Worm (Caenorhabditis elegans) whole organism, young adult: ENCODE data around the gene ari-2.
A peak's percentile ranks its signal among the peaks of the same experiment; 100 is the strongest.

ENCODE experiments used
- C17E4.6 ChIP-seq: fragments of 200-800 bp; sonication (Bioruptor generic); IDR thresholded peaks from 2 replicates; pipeline ENCODE4 v1.3.6; 2022; ENCODE audit warnings: missing genetic modification reagents, missing genetic modification characterization, missing compliant biosample characterization
- F23B12.7 ChIP-seq: sonication (generic microtip); optimal IDR thresholded peaks from 2 replicates; lab custom pipeline; 2017; ENCODE audit warnings: missing genetic modification characterization, mild to moderate bottlenecking, missing compliant biosample characterization, antibody characterized with exemption, moderate library complexity; ENCODE audit not compliant: insufficient read depth
- F33H1.4 ChIP-seq: fragments of 200-800 bp; sonication (Bioruptor generic); IDR thresholded peaks from 2 replicates; pipeline ENCODE4 v1.3.6; 2022; ENCODE audit warnings: missing genetic modification reagents, missing genetic modification characterization, missing compliant biosample characterization
- F49E8.2 ChIP-seq: sonication (generic microtip); optimal IDR thresholded peaks from 3 replicates; lab custom pipeline; 2017; ENCODE audit warnings: missing genetic modification characterization, mild to moderate bottlenecking, missing compliant biosample characterization, antibody characterized with exemption, moderate library complexity; ENCODE audit not compliant: insufficient read depth
- F57C9.4 ChIP-seq: sonication (generic microtip); optimal IDR thresholded peaks from 2 replicates; lab custom pipeline; 2017; ENCODE audit warnings: mild to moderate bottlenecking, missing genetic modification characterization, missing compliant biosample characterization
- K11D2.4 ChIP-seq: fragments of 200-800 bp; sonication (Bioruptor generic); IDR thresholded peaks from 2 replicates; pipeline ENCODE4 v1.3.6; 2022; ENCODE audit warnings: missing genetic modification reagents, missing genetic modification characterization, missing compliant biosample characterization
- ZK185.1 ChIP-seq: sonication (generic microtip); optimal IDR thresholded peaks from 2 replicates; lab custom pipeline; 2016; ENCODE audit warnings: mild to moderate bottlenecking, missing genetic modification characterization, missing compliant biosample characterization; ENCODE audit not compliant: poor library complexity, severe bottlenecking
- ama-1 ChIP-seq, 3 experiments: fragments of 150-350 bp in 1 of 3; sonication (generic microtip) in 2 of 3; optimal IDR thresholded peaks; 2 replicates each; lab custom pipeline; 2014 to 2018; ENCODE audit warnings: missing biosample characterization in 2 of 3, missing genetic modification characterization in 2 of 3, missing genetic modification reagents in 2 of 3
- attf-3 ChIP-seq: fragments of 200-800 bp; sonication (Bioruptor generic); conservative IDR thresholded peaks from 2 replicates; pipeline ENCODE4 v1.3.6; 2022; ENCODE audit warnings: missing genetic modification reagents, missing genetic modification characterization, missing compliant biosample characterization
- attf-6 ChIP-seq: fragments of 200-800 bp; sonication (Bioruptor generic); IDR thresholded peaks from 2 replicates; pipeline ENCODE4 v1.3.6; 2022; ENCODE audit warnings: missing genetic modification reagents, missing genetic modification characterization, missing compliant biosample characterization
- bed-2 ChIP-seq: fragments of 200-800 bp; sonication (Bioruptor generic); IDR thresholded peaks from 2 replicates; pipeline ENCODE4 v1.3.6; 2022; ENCODE audit warnings: missing genetic modification reagents, missing genetic modification characterization, missing compliant biosample characterization
- cebp-1 ChIP-seq, 2 experiments: fragments of 200-800 bp in 1 of 2; sonication (Bioruptor generic) in 1 of 2; sonication (generic microtip) in 1 of 2; IDR thresholded peaks in 1 of 2; optimal IDR thresholded peaks in 1 of 2; 2 replicates each; pipeline versions ENCODE4 v1.3.6 to Lab custom; 2017 to 2022; ENCODE audit warnings: missing compliant biosample characterization in 2 of 2, missing genetic modification characterization in 2 of 2, mild to moderate bottlenecking in 1 of 2, missing genetic modification reagents in 1 of 2, moderate library complexity in 1 of 2
- ceh-27 ChIP-seq: fragments of 200-800 bp; sonication (Bioruptor generic); optimal IDR thresholded peaks from 2 replicates; lab custom pipeline; 2018; ENCODE audit warnings: mild to moderate bottlenecking, missing genetic modification characterization, moderate library complexity, missing compliant biosample characterization
- ceh-91 ChIP-seq: fragments of 200-800 bp; sonication (Bioruptor generic); IDR thresholded peaks from 2 replicates; pipeline ENCODE4 v1.3.6; 2022; ENCODE audit warnings: missing genetic modification reagents, missing genetic modification characterization, missing compliant biosample characterization
- dox-1 ChIP-seq: fragments of 200-800 bp; sonication (Bioruptor generic); IDR thresholded peaks from 2 replicates; pipeline ENCODE4 v1.3.6; 2022; ENCODE audit warnings: missing genetic modification reagents, missing genetic modification characterization, missing compliant biosample characterization
- dpff-1 ChIP-seq: sonication (generic microtip); optimal IDR thresholded peaks from 2 replicates; lab custom pipeline; 2017; ENCODE audit warnings: mild to moderate bottlenecking, missing genetic modification characterization, missing compliant biosample characterization
- efl-1 ChIP-seq: fragments of 150-350 bp; optimal IDR thresholded peaks from 2 replicates; lab custom pipeline; 2014; ENCODE audit warnings: missing biosample characterization, missing genetic modification reagents, missing genetic modification characterization
- ekl-4 ChIP-seq: fragments of 200-800 bp; sonication (Bioruptor generic); IDR thresholded peaks from 2 replicates; pipeline ENCODE4 v1.3.6; 2022; ENCODE audit warnings: missing genetic modification reagents, missing genetic modification characterization, missing compliant biosample characterization
- hlh-12 ChIP-seq: sonication (generic microtip); optimal IDR thresholded peaks from 2 replicates; lab custom pipeline; 2016; ENCODE audit warnings: missing genetic modification characterization, missing compliant biosample characterization
- hlh-26 ChIP-seq: fragments of 200-800 bp; sonication (Bioruptor generic); conservative IDR thresholded peaks from 2 replicates; pipeline ENCODE4 v1.3.6; 2022; ENCODE audit warnings: missing genetic modification reagents, missing genetic modification characterization, missing compliant biosample characterization
- hmg-1.2 ChIP-seq: fragments of 200-800 bp; sonication (Bioruptor generic); IDR thresholded peaks from 2 replicates; pipeline ENCODE4 v1.3.6; 2022; ENCODE audit warnings: missing genetic modification reagents, missing genetic modification characterization, missing compliant biosample characterization
- hrde-1 ChIP-seq: sonication (generic microtip); optimal IDR thresholded peaks from 2 replicates; lab custom pipeline; 2016; ENCODE audit warnings: missing genetic modification characterization, mild to moderate bottlenecking, missing compliant biosample characterization, moderate library complexity, missing genotype, missing genetic modification reagents, borderline replicate concordance
- hsf-1 ChIP-seq: fragments of 200-800 bp; sonication (Bioruptor generic); IDR thresholded peaks from 2 replicates; pipeline ENCODE4 v1.3.6; 2022; ENCODE audit warnings: missing genetic modification reagents, missing genetic modification characterization, missing compliant biosample characterization
- let-526 ChIP-seq: fragments of 200-800 bp; sonication (Bioruptor generic); IDR thresholded peaks from 2 replicates; pipeline ENCODE4 v1.3.6; 2022; ENCODE audit warnings: missing genetic modification reagents, missing genetic modification characterization, missing compliant biosample characterization
- lin-26 ChIP-seq: fragments of 200-800 bp; sonication (Bioruptor generic); IDR thresholded peaks from 2 replicates; pipeline ENCODE4 v1.3.6; 2022; ENCODE audit warnings: missing genetic modification reagents, missing genetic modification characterization, missing compliant biosample characterization
- lin-54 ChIP-seq: fragments of 200-800 bp; sonication (Bioruptor generic); optimal IDR thresholded peaks from 2 replicates; lab custom pipeline; 2018; ENCODE audit warnings: mild to moderate bottlenecking, missing genetic modification characterization, missing compliant biosample characterization
- madf-3 ChIP-seq: fragments of 200-800 bp; sonication (Bioruptor generic); IDR thresholded peaks from 2 replicates; pipeline ENCODE4 v1.3.6; 2022; ENCODE audit warnings: missing genetic modification reagents, missing genetic modification characterization, missing compliant biosample characterization
- madf-6 ChIP-seq: fragments of 200-800 bp; sonication (Bioruptor generic); IDR thresholded peaks from 2 replicates; pipeline ENCODE4 v1.3.6; 2022; ENCODE audit warnings: missing genetic modification reagents, missing genetic modification characterization, missing compliant biosample characterization
- nhr-27 ChIP-seq: fragments of 200-800 bp; sonication (Bioruptor generic); optimal IDR thresholded peaks from 2 replicates; lab custom pipeline; 2018; ENCODE audit warnings: mild to moderate bottlenecking, missing genetic modification characterization, moderate library complexity, missing compliant biosample characterization
- rec-8 ChIP-seq, 2 experiments: sonication (generic microtip); optimal IDR thresholded peaks; 2 replicates each; lab custom pipeline; 2016; ENCODE audit warnings: mild to moderate bottlenecking in 2 of 2, missing genetic modification characterization in 2 of 2, missing genetic modification reagents in 2 of 2, missing genotype in 2 of 2, missing biosample characterization in 1 of 2, missing compliant biosample characterization in 1 of 2, moderate library complexity in 1 of 2
- repo-1 ChIP-seq: sonication (generic microtip); optimal IDR thresholded peaks from 2 replicates; lab custom pipeline; 2017; ENCODE audit warnings: mild to moderate bottlenecking, missing genetic modification characterization, missing compliant biosample characterization
- snpc-1.1 ChIP-seq: sonication (generic microtip); optimal IDR thresholded peaks from 2 replicates; lab custom pipeline; 2017; ENCODE audit warnings: missing genetic modification characterization, mild to moderate bottlenecking, missing compliant biosample characterization, antibody characterized with exemption, moderate library complexity, missing genotype, missing genetic modification reagents; ENCODE audit not compliant: insufficient read depth
- snpc-1.3 ChIP-seq: sonication (generic microtip); optimal IDR thresholded peaks from 2 replicates; lab custom pipeline; 2017; ENCODE audit warnings: missing genetic modification characterization, mild to moderate bottlenecking, missing compliant biosample characterization, antibody characterized with exemption, moderate library complexity, missing genotype, missing genetic modification reagents; ENCODE audit not compliant: insufficient read depth
- snpc-4 ChIP-seq, 5 experiments: fragments of 150-350 bp in 1 of 5; sonication (generic microtip) in 4 of 5; optimal IDR thresholded peaks; 2 replicates each; lab custom pipeline; 2014 to 2018; ENCODE audit warnings: missing genetic modification characterization in 5 of 5, missing biosample characterization in 3 of 5, antibody characterized with exemption in 2 of 5, mild to moderate bottlenecking in 2 of 5, missing compliant biosample characterization in 2 of 5, missing genotype in 2 of 5, moderate library complexity in 2 of 5, missing genetic modification reagents in 1 of 5
- tbp1 ChIP-seq: fragments of 200-800 bp; sonication (Bioruptor generic); optimal IDR thresholded peaks from 2 replicates; lab custom pipeline; 2018; ENCODE audit warnings: mild to moderate bottlenecking, missing genetic modification characterization, missing compliant biosample characterization
- ztf-18 ChIP-seq: sonication (generic microtip); optimal IDR thresholded peaks from 2 replicates; lab custom pipeline; 2016; ENCODE audit warnings: missing genotype, mild to moderate bottlenecking, missing genetic modification characterization, missing compliant biosample characterization
- ztf-28 ChIP-seq: fragments of 200-800 bp; sonication (Bioruptor generic); IDR thresholded peaks from 2 replicates; pipeline ENCODE4 v1.3.6; 2022; ENCODE audit warnings: missing genetic modification reagents, missing genetic modification characterization, missing compliant biosample characterization

Gene ari-2

ce11 chrIV:5535780-5536179 is 15.2 kb upstream of the ari-2 start:
- 0 out of 2 replicates have a peak, but pooled peaks have one; percentile 13 for TF ChIP-seq hmg-1.2 (GFP tag; lab: Robert Waterston, UW)
- no peak for TF ChIP-seq ztf-28 (GFP tag; lab: Robert Waterston, UW)

- no peak for TF ChIP-seq snpc-4 (GFP tag; optimal IDR thresholded peaks at IDR 0.05; lab: Kevin White, UChicago)
- peak in 2 of 4 experiments; percentile 7 to 60 for TF ChIP-seq snpc-4 (tag; optimal IDR thresholded peaks at IDR 0.05; lab: Kevin White, UChicago)
- no peak for TF ChIP-seq cebp-1 (GFP tag; IDR thresholded peaks at IDR 0.05; lab: Robert Waterston, UW)
- TF ChIP-seq cebp-1 (tag; optimal IDR thresholded peaks at IDR 0.05; lab: Kevin White, UChicago): peak; percentile 44
- TF ChIP-seq dox-1 (GFP tag; lab: Robert Waterston, UW): peak; percentile 52; the same call in 1 of the 2 replicates
- TF ChIP-seq F23B12.7: peak; percentile 55
- TF ChIP-seq ama-1 (optimal IDR thresholded peaks at IDR 0.05; lab: Kevin White, UChicago): peak; percentile 6
- TF ChIP-seq ama-1 (GFP tag; optimal IDR thresholded peaks at IDR 0.05; lab: Kevin White, UChicago): no peak
- no peak for TF ChIP-seq hlh-12 (tag; lab: Kevin White, UChicago)
- TF ChIP-seq attf-6: no peak
- no peak for TF ChIP-seq ZK185.1 (tag; lab: Kevin White, UChicago)
- TF ChIP-seq ceh-91 (GFP tag; lab: Robert Waterston, UW): 0 out of 2 replicates have a peak, but pooled peaks have one; percentile 12
- TF ChIP-seq efl-1 (GFP tag; lab: Kevin White, UChicago): peak; percentile 36
- no peak for TF ChIP-seq K11D2.4 (GFP tag; lab: Robert Waterston, UW)
- peak; percentile 1 for TF ChIP-seq snpc-1.3 (tag; lab: Kevin White, UChicago)
- TF ChIP-seq madf-6 (GFP tag; lab: Robert Waterston, UW): 0 out of 2 replicates have a peak, but pooled peaks have one; percentile 36
- TF ChIP-seq ztf-18 (tag; lab: Kevin White, UChicago): no peak
These were observed 13.0 kb upstream of the ari-2 start, which contains the start of the genes fem-1 and drp-1 for ce11 chrIV:5537813-5538538. Gene fem-1 (minus strand): TSS chrIV:5537962. Gene drp-1 (plus strand): TSS chrIV:5538488.

ce11 chrIV:5541285-5541684 is 9.6 kb upstream of the ari-2 start, which contains the start of gene tebp-2:
Gene tebp-2 (plus strand): TSS chrIV:5541627.
- peak; percentile 91 for TF ChIP-seq snpc-1.3 (tag; lab: Kevin White, UChicago)
- peak; percentile 77 for TF ChIP-seq madf-6 (GFP tag; lab: Robert Waterston, UW)
- peak; percentile 53 for TF ChIP-seq lin-54 (GFP tag; lab: Kevin White, UChicago)
- TF ChIP-seq tbp1 (GFP tag; lab: Kevin White, UChicago): peak; percentile 65
- no peak for TF ChIP-seq ceh-27
- peak in 1 of 2 experiments; percentile 43 for TF ChIP-seq rec-8 (tag; optimal IDR thresholded peaks at IDR 0.05; lab: Kevin White, UChicago)
- TF ChIP-seq snpc-1.1 (tag; lab: Kevin White, UChicago): peak; percentile 42
- no peak for TF ChIP-seq hlh-26 (GFP tag; lab: Robert Waterston, UW)
- peak; percentile 80 for TF ChIP-seq dox-1 (GFP tag; lab: Robert Waterston, UW)
- 0 out of 2 replicates have a peak, but pooled peaks have one; percentile 26 for TF ChIP-seq lin-26 (GFP tag; lab: Robert Waterston, UW)
- peak; percentile 59 for TF ChIP-seq dpff-1 (tag; lab: Kevin White, UChicago)
- TF ChIP-seq hsf-1: peak; percentile 73
- no peak for TF ChIP-seq nhr-27 (tag; lab: Kevin White, UChicago)
- no peak for TF ChIP-seq ztf-28 (GFP tag; lab: Robert Waterston, UW)
- TF ChIP-seq F33H1.4: peak; percentile 64
- TF ChIP-seq hmg-1.2 (GFP tag; lab: Robert Waterston, UW): 0 out of 2 replicates have a peak, but pooled peaks have one; percentile 12
- TF ChIP-seq bed-2 (GFP tag; lab: Robert Waterston, UW): no peak
- no peak for TF ChIP-seq let-526 (GFP tag; lab: Robert Waterston, UW)
- peak; percentile 88 for TF ChIP-seq hrde-1 (tag; lab: Kevin White, UChicago)
- TF ChIP-seq attf-3 (GFP tag; lab: Robert Waterston, UW): 0 out of 2 replicates have a peak, but pooled peaks have one; percentile 41
- TF ChIP-seq F49E8.2 (tag; lab: Kevin White, UChicago): peak; percentile 79
- TF ChIP-seq madf-3 (GFP tag; lab: Robert Waterston, UW): peak; percentile 69; the same call in 1 of the 2 replicates
- peak; percentile 60 for TF ChIP-seq repo-1 (tag; lab: Kevin White, UChicago)
- TF ChIP-seq ekl-4 (GFP tag; lab: Robert Waterston, UW): peak; percentile 86
- peak; percentile 69 for TF ChIP-seq snpc-4 (GFP tag; optimal IDR thresholded peaks at IDR 0.05; lab: Kevin White, UChicago)
- peak; percentile 65 to 93 (median 88) for TF ChIP-seq snpc-4 (tag; optimal IDR thresholded peaks at IDR 0.05; lab: Kevin White, UChicago)
- 0 out of 2 replicates have a peak, but pooled peaks have one; percentile 35 for TF ChIP-seq C17E4.6 (GFP tag; lab: Robert Waterston, UW)
- TF ChIP-seq F23B12.7: no peak
- peak; percentile 83 for TF ChIP-seq F57C9.4
